Fruit fly (Drosophila melanogaster): ENCODE data around the gene bru2.

bru2 gene

DNA sequence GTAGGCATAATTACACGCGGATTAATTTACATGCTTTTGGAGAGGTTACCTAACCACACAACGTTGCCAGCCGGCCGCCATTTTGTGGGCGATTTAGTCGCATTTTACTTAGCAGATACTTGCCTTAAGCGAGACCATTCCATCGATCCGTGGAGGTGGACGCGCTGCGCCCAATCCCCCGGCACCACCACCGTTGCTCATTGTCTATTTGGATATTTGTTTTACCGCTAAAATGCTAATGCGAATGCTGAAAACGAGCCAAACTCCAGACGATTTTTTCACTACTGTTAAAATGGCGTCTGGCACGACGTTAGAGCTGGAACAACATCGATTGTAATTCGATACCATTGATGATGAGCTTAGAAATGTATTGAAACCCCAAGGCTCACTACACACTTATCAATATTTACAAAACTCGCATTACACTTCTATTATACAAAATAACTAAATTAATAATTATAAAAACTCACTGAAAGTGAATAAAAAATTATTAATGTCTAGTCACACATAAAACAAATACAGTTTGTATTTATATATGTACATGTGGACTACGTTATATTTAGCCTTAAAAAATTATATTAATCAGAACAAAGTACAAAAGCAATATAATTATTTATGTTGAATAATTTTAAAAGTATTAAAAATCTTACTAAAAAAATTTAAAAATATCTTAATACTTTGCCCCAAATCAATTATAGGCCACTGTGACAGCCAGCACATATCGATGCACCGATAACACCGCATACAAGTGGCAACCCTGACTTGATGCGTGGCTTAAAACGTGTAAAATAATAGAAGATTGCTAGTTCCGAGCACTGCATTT lies 89.9 kb downstream of the bru2 start, which contains the start of gene eRF3 (continued):
- TF ChIP-seq NfI (GFP tag; optimal IDR thresholded peaks at IDR 0.05) (peak; percentile 62), al (GFP tag; IDR thresholded peaks at IDR 0.05) (peak; percentile 77), CG9727 (GFP tag; optimal IDR thresholded peaks at IDR 0.05) (peak; percentile 87), crol (GFP tag; IDR thresholded peaks at IDR 0.05) (no peak), CG11093 (GFP tag; IDR thresholded peaks at IDR 0.05) (peak; percentile 39; the same call in 1 of the 3 replicates), D (optimal IDR thresholded peaks at IDR 0.05) (peak; percentile 79), D (GFP tag; optimal IDR thresholded peaks at IDR 0.05) (peak; percentile 55), Ets97D (GFP tag; optimal IDR thresholded peaks at IDR 0.05) (no peak), ap (GFP tag; IDR thresholded peaks at IDR 0.05) (peak; percentile 53), otp (GFP tag; IDR thresholded peaks at IDR 0.05) (peak; percentile 66; the same call in 2 of the 3 replicates), CG17568 (GFP tag; optimal IDR thresholded peaks at IDR 0.05) (no peak), seq (GFP tag; IDR thresholded peaks at IDR 0.05) (peak; percentile 21; the same call in 1 of the 2 replicates), Aef1 (GFP tag; IDR thresholded peaks at IDR 0.05) (peak; percentile 67), ham (GFP tag; IDR thresholded peaks at IDR 0.05) (0 out of 2 replicates have a peak, but pooled peaks have one; percentile 25), Bteb2 (GFP tag; optimal IDR thresholded peaks at IDR 0.05) (no peak), CG31365 (tag; optimal IDR thresholded peaks at IDR 0.05) (no peak), Ssrp (tag; optimal IDR thresholded peaks at IDR 0.05) (peak; percentile 86), tin (GFP tag; optimal IDR thresholded peaks at IDR 0.05) (peak; percentile 74), CG13424 (tag; optimal IDR thresholded peaks at IDR 0.05) (peak; percentile 91), CG3407 (GFP tag; optimal IDR thresholded peaks at IDR 0.05) (peak; percentile 65), CG9817 (tag; optimal IDR thresholded peaks at IDR 0.05) (peak; percentile 81), ac (GFP tag; optimal IDR thresholded peaks at IDR 0.05) (no peak), CG6683 (GFP tag; optimal IDR thresholded peaks at IDR 0.05) (peak; percentile 64), Mrtf (GFP tag; IDR thresholded peaks at IDR 0.05) (peak; percentile 64; the same call in 2 of the 3 replicates), pb (GFP tag; optimal IDR thresholded peaks at IDR 0.05) (no peak), CG10431 (GFP tag; optimal IDR thresholded peaks at IDR 0.05) (peak; percentile 53), CG4424 (GFP tag; optimal IDR thresholded peaks at IDR 0.05) (peak; percentile 71), Hsf (GFP tag; optimal IDR thresholded peaks at IDR 0.05) (peak; percentile 26), CG14965 (GFP tag; optimal IDR thresholded peaks at IDR 0.05; ENCODE audit: borderline replicate concordance) (no peak), ab (GFP tag; optimal IDR thresholded peaks at IDR 0.05) (no peak), CG8281 (tag; optimal IDR thresholded peaks at IDR 0.05) (peak; percentile 45), jigr1 (GFP tag; IDR thresholded peaks at IDR 0.05) (no peak), dimm (GFP tag; IDR thresholded peaks at IDR 0.05) (no peak; the same call in 1 of the 2 replicates), MBD-R2 (GFP tag; IDR thresholded peaks at IDR 0.05) (0 out of 2 replicates have a peak, but pooled peaks have one; percentile 30), cas (GFP tag; IDR thresholded peaks at IDR 0.05) (no peak), Asciz (GFP tag; optimal IDR thresholded peaks at IDR 0.05) (no peak), ato (GFP tag; IDR thresholded peaks at IDR 0.05; ENCODE audit: partially characterized antibody) (no peak), Fer2 (tag; optimal IDR thresholded peaks at IDR 0.05) (peak; percentile 68), fd96Cb (tag; optimal IDR thresholded peaks at IDR 0.05) (peak; percentile 71), CG17361 (GFP tag; IDR thresholded peaks at IDR 0.05) (peak; percentile 96), usp (GFP tag; optimal IDR thresholded peaks at IDR 0.05) (no peak), CG3847 (GFP tag; IDR thresholded peaks at IDR 0.05) (peak; percentile 78), Hr78 (GFP tag; optimal IDR thresholded peaks at IDR 0.05) (peak in 1 of 2 experiments; percentile 32), CG1603 (tag; optimal IDR thresholded peaks at IDR 0.05) (peak; percentile 60), CG12299 (tag; optimal IDR thresholded peaks at IDR 0.05) (peak; percentile 72), CG16813 (GFP tag; IDR thresholded peaks at IDR 0.05; ENCODE audit: partially characterized antibody) (peak; percentile 50; the same call in 2 of the 3 replicates), esg (GFP tag; conservative IDR thresholded peaks at IDR 0.05) (peak; percentile 79), CG33557 (GFP tag; optimal IDR thresholded peaks at IDR 0.05) (peak; percentile 77), Abd-B (GFP tag; optimal IDR thresholded peaks at IDR 0.05) (peak; percentile 81)

Measured in whole organism, embryonic.